Fruit fly (Drosophila melanogaster): Measurements from ENCODE around the gene Lsp1beta.
A peak's percentile ranks its signal among the peaks of the same experiment; 100 is the strongest.

The Lsp1beta gene

dm6 chr2L:855052-855547 lies 43.2 kb upstream of the Lsp1beta start, which contains the start of gene CG13949 (continued):
- TF ChIP-seq jing (GFP tag; optimal IDR thresholded peaks at IDR 0.05) = no peak
- peak; percentile 46 for TF ChIP-seq CG1233 (GFP tag; optimal IDR thresholded peaks at IDR 0.05)
- TF ChIP-seq CG11093 (GFP tag; IDR thresholded peaks at IDR 0.05) = no peak
- peak; percentile 73 for TF ChIP-seq CG1603 (tag; optimal IDR thresholded peaks at IDR 0.05)
- no peak for TF ChIP-seq bowl (GFP tag; IDR thresholded peaks at IDR 0.05)
- TF ChIP-seq HLH54F (GFP tag; optimal IDR thresholded peaks at IDR 0.05) = peak; percentile 57
- TF ChIP-seq CG2199 (GFP tag; IDR thresholded peaks at IDR 0.05) = peak; percentile 72; the same call in 2 of the 3 replicates
- TF ChIP-seq CG17829 (tag; optimal IDR thresholded peaks at IDR 0.05) = peak; percentile 66
- peak; percentile 64; the same call in 1 of the 2 replicates for TF ChIP-seq bbx (GFP tag; IDR thresholded peaks at IDR 0.05; ENCODE audit: partially characterized antibody)
- TF ChIP-seq dysf (GFP tag; IDR thresholded peaks at IDR 0.05) = peak; percentile 76
- TF ChIP-seq Hr78 (GFP tag; optimal IDR thresholded peaks at IDR 0.05) = peak in 1 of 2 experiments; percentile 37
- TF ChIP-seq CG12236 (GFP tag; optimal IDR thresholded peaks at IDR 0.05) = no peak
- TF ChIP-seq NfI (GFP tag; optimal IDR thresholded peaks at IDR 0.05) = peak; percentile 62
- no peak for TF ChIP-seq hb (GFP tag; IDR thresholded peaks at IDR 0.05; ENCODE audit: partially characterized antibody)
- TF ChIP-seq chn (GFP tag; optimal IDR thresholded peaks at IDR 0.05) = peak; percentile 48
- TF ChIP-seq croc (GFP tag; conservative IDR thresholded peaks at IDR 0.05) = no peak; the same call in 2 of the 3 replicates
- TF ChIP-seq fu2 (GFP tag; optimal IDR thresholded peaks at IDR 0.05) = peak; percentile 45
- TF ChIP-seq CG7928 (GFP tag; optimal IDR thresholded peaks at IDR 0.05) = no peak
- peak; percentile 46 for TF ChIP-seq CG3281 (GFP tag; optimal IDR thresholded peaks at IDR 0.05)
- TF ChIP-seq HmgD (GFP tag; optimal IDR thresholded peaks at IDR 0.05) = peak; percentile 82
- peak; percentile 38 for TF ChIP-seq fd3F (GFP tag; optimal IDR thresholded peaks at IDR 0.05)
- peak in 1 of 2 experiments; percentile 63 for TF ChIP-seq Hr51 (GFP tag; optimal IDR thresholded peaks at IDR 0.05)
- peak; percentile 93 for TF ChIP-seq Rfx (GFP tag; IDR thresholded peaks at IDR 0.05)
- TF ChIP-seq ind (GFP tag; optimal IDR thresholded peaks at IDR 0.05) = peak; percentile 50
- no peak for TF ChIP-seq pan (optimal IDR thresholded peaks at IDR 0.05)
- peak in 1 of 2 experiments; percentile 83 for TF ChIP-seq pan (GFP tag; optimal IDR thresholded peaks at IDR 0.05 in 1 of 2, IDR thresholded peaks at IDR 0.05 in 1 of 2)
- no peak for TF ChIP-seq ato (GFP tag; IDR thresholded peaks at IDR 0.05; ENCODE audit: partially characterized antibody)
- TF ChIP-seq gsb (GFP tag; IDR thresholded peaks at IDR 0.05) = peak; percentile 24; the same call in 1 of the 2 replicates
- TF ChIP-seq Hand (GFP tag; optimal IDR thresholded peaks at IDR 0.05) = peak; percentile 60
- no peak for TF ChIP-seq CG7357 (GFP tag; IDR thresholded peaks at IDR 0.05)
- no peak for TF ChIP-seq zen2 (GFP tag; IDR thresholded peaks at IDR 0.05; ENCODE audit: partially characterized antibody)
- peak; percentile 56 for TF ChIP-seq Blimp-1 (GFP tag; optimal IDR thresholded peaks at IDR 0.05)
- TF ChIP-seq Antp (GFP tag; optimal IDR thresholded peaks at IDR 0.05) = peak; percentile 60
- TF ChIP-seq Meics (GFP tag; optimal IDR thresholded peaks at IDR 0.05) = peak; percentile 54
- TF ChIP-seq CG12942 (GFP tag; optimal IDR thresholded peaks at IDR 0.05) = peak; percentile 37
- TF ChIP-seq pb (GFP tag; optimal IDR thresholded peaks at IDR 0.05) = no peak
- TF ChIP-seq da (GFP tag; optimal IDR thresholded peaks at IDR 0.05) = no peak
- TF ChIP-seq CG11560 (tag; IDR thresholded peaks at IDR 0.05) = 0 out of 3 replicates have a peak, but pooled peaks have one; percentile 47
- TF ChIP-seq slou (GFP tag; optimal IDR thresholded peaks at IDR 0.05) = peak; percentile 25
- TF ChIP-seq ase (GFP tag; IDR thresholded peaks at IDR 0.05) = peak; percentile 71; the same call in 2 of the 3 replicates
- TF ChIP-seq CG10959 (GFP tag; IDR thresholded peaks at IDR 0.05) = peak; percentile 99
- TF ChIP-seq CG3726 (GFP tag; IDR thresholded peaks at IDR 0.05) = no peak
- TF ChIP-seq CG18599 (GFP tag; optimal IDR thresholded peaks at IDR 0.05) = peak; percentile 70
- peak; percentile 85 for TF ChIP-seq lab (GFP tag; optimal IDR thresholded peaks at IDR 0.05)
- no peak for TF ChIP-seq D (optimal IDR thresholded peaks at IDR 0.05)
- peak; percentile 19 for TF ChIP-seq D (GFP tag; optimal IDR thresholded peaks at IDR 0.05)
- peak; percentile 34 for TF ChIP-seq CG8388 (GFP tag; optimal IDR thresholded peaks at IDR 0.05)
- TF ChIP-seq nom (GFP tag; optimal IDR thresholded peaks at IDR 0.05) = no peak
- TF ChIP-seq run (tag; optimal IDR thresholded peaks at IDR 0.05) = peak; percentile 38
- TF ChIP-seq PHDP (tag; optimal IDR thresholded peaks at IDR 0.05) = peak; percentile 84

All from whole organism, embryonic.